Fruit fly (Drosophila melanogaster) whole organism, embryonic: ENCODE measurements around the gene Teh1.

Experiments used
- Bdp1 ChIP-seq: fragments of 200-800 bp; sonication (Bioruptor generic); optimal IDR thresholded peaks from 3 replicates; lab custom pipeline; 2016; ENCODE audit warnings: missing biosample characterization, missing genetic modification characterization
- CG10431 ChIP-seq: fragments of 200-800 bp; sonication (Bioruptor generic); optimal IDR thresholded peaks from 3 replicates; lab custom pipeline; 2018; ENCODE audit warnings: missing biosample characterization, mild to moderate bottlenecking, missing genetic modification characterization
- CG10565 ChIP-seq: fragments of 200-800 bp; sonication (Bioruptor generic); optimal IDR thresholded peaks from 3 replicates; lab custom pipeline; 2016; ENCODE audit warnings: missing biosample characterization, mild to moderate bottlenecking, missing genetic modification characterization
- CG11695 ChIP-seq: fragments of 200-800 bp; sonication (Bioruptor generic); IDR thresholded peaks from 3 replicates; pipeline ENCODE4 v1.3.6; 2022; ENCODE audit warnings: missing biosample characterization, missing genetic modification characterization
- CG12071 ChIP-seq: fragments of 200-800 bp; sonication (Bioruptor generic); optimal IDR thresholded peaks from 3 replicates; lab custom pipeline; 2018; ENCODE audit warnings: missing biosample characterization, mild to moderate bottlenecking, missing genetic modification characterization
- CG13123 ChIP-seq: fragments of 200-800 bp; sonication (Bioruptor generic); optimal IDR thresholded peaks from 2 replicates; lab custom pipeline; 2016; ENCODE audit warnings: missing biosample characterization, missing genetic modification characterization
- CG13775 ChIP-seq: fragments of 200-800 bp; sonication (Bioruptor generic); optimal IDR thresholded peaks from 3 replicates; lab custom pipeline; 2017; ENCODE audit warnings: missing biosample characterization, mild to moderate bottlenecking, missing genetic modification characterization
- CG14014 ChIP-seq: fragments of 200-800 bp; sonication (Bioruptor generic); IDR thresholded peaks from 2 replicates; pipeline ENCODE4 v1.3.6; 2022; ENCODE audit warnings: missing biosample characterization, missing genetic modification characterization
- CG14050 ChIP-seq: fragments of 200-800 bp; sonication (Bioruptor generic); IDR thresholded peaks from 3 replicates; pipeline ENCODE4 v1.3.6; 2022; ENCODE audit warnings: missing biosample characterization, missing genetic modification characterization
- CG14710 ChIP-seq: fragments of 200-800 bp; sonication (Bioruptor generic); optimal IDR thresholded peaks from 3 replicates; lab custom pipeline; 2019; ENCODE audit warnings: missing biosample characterization, mild to moderate bottlenecking, missing genetic modification characterization, moderate library complexity
- CG15269 ChIP-seq: fragments of 200-800 bp; sonication (Bioruptor generic); optimal IDR thresholded peaks from 2 replicates; lab custom pipeline; 2018; ENCODE audit warnings: missing biosample characterization, mild to moderate bottlenecking, missing genetic modification characterization, moderate library complexity
- CG15479 ChIP-seq: fragments of 200-800 bp; sonication (Bioruptor generic); optimal IDR thresholded peaks from 3 replicates; lab custom pipeline; 2019; ENCODE audit warnings: missing biosample characterization, mild to moderate bottlenecking, missing genetic modification characterization, moderate library complexity
- CG1647 ChIP-seq: fragments of 200-800 bp; sonication (Bioruptor generic); optimal IDR thresholded peaks from 3 replicates; lab custom pipeline; 2016; ENCODE audit warnings: missing biosample characterization, missing genetic modification characterization
- CG2678 ChIP-seq: fragments of 200-800 bp; sonication (Bioruptor generic); optimal IDR thresholded peaks from 3 replicates; lab custom pipeline; 2019; ENCODE audit warnings: missing biosample characterization, mild to moderate bottlenecking, missing genetic modification characterization, moderate library complexity
- CG3281 ChIP-seq: fragments of 200-800 bp; sonication (Bioruptor generic); optimal IDR thresholded peaks from 3 replicates; lab custom pipeline; 2017; ENCODE audit warnings: missing biosample characterization, mild to moderate bottlenecking, missing genetic modification characterization
- CG3726 ChIP-seq: fragments of 200-800 bp; sonication (Bioruptor generic); IDR thresholded peaks from 3 replicates; pipeline ENCODE4, ENCODE4 v1.3.6; 2022; ENCODE audit warnings: missing biosample characterization, missing genetic modification characterization
- CG4820 ChIP-seq: fragments of 200-800 bp; sonication (Bioruptor generic); optimal IDR thresholded peaks from 3 replicates; lab custom pipeline; 2016; ENCODE audit warnings: missing biosample characterization, missing genetic modification characterization
- CG6765 ChIP-seq: fragments of 200-800 bp; sonication (Bioruptor generic); optimal IDR thresholded peaks from 3 replicates; lab custom pipeline; 2017; ENCODE audit warnings: missing biosample characterization, mild to moderate bottlenecking, missing genetic modification characterization
- CG8089 ChIP-seq: fragments of 200-800 bp; sonication (Bioruptor generic); optimal IDR thresholded peaks from 3 replicates; lab custom pipeline; 2016; ENCODE audit warnings: missing biosample characterization, missing genetic modification characterization
- D ChIP-seq, 2 experiments: fragments of 200-800 bp in 1 of 2; fragments of >200 bp in 1 of 2; sonication (Bioruptor generic) in 1 of 2; optimal IDR thresholded peaks; 2 replicates in 1 of 2; 3 replicates in 1 of 2; lab custom pipeline; 2017; ENCODE audit warnings: mild to moderate bottlenecking in 1 of 2, missing biosample characterization in 1 of 2, missing genetic modification characterization in 1 of 2, missing genetic modification reagents in 1 of 2
- Dll ChIP-seq: fragments of 200-800 bp; sonication (Bioruptor generic); IDR thresholded peaks from 4 replicates; pipeline ENCODE4 v1.3.6; 2022; ENCODE audit warnings: missing biosample characterization, missing genetic modification characterization; ENCODE audit not compliant: partially characterized antibody
- Eip74EF ChIP-seq, 2 experiments: fragments of 200-800 bp in 1 of 2; fragments of >200 bp in 1 of 2; sonication (Bioruptor generic) in 1 of 2; optimal IDR thresholded peaks; 2 replicates each; lab custom pipeline; 2017 to 2019; ENCODE audit warnings: missing biosample characterization in 2 of 2, missing genetic modification characterization in 2 of 2, mild to moderate bottlenecking in 1 of 2, moderate library complexity in 1 of 2
- GATAe ChIP-seq: fragments of 200-800 bp; sonication (Bioruptor generic); conservative IDR thresholded peaks from 2 replicates; pipeline ENCODE4 v1.3.6; 2022; ENCODE audit warnings: missing biosample characterization, missing genetic modification characterization
- HmgD ChIP-seq: fragments of 200-800 bp; sonication (Bioruptor generic); optimal IDR thresholded peaks from 3 replicates; lab custom pipeline; 2016; ENCODE audit warnings: missing biosample characterization, missing genetic modification characterization
- Hr51 ChIP-seq, 2 experiments: fragments of 200-800 bp; sonication (Bioruptor generic); optimal IDR thresholded peaks; 2 replicates in 1 of 2; 3 replicates in 1 of 2; lab custom pipeline; 2016 to 2018; ENCODE audit warnings: missing biosample characterization in 2 of 2, missing genetic modification characterization in 2 of 2, mild to moderate bottlenecking in 1 of 2, moderate library complexity in 1 of 2
- Kr ChIP-seq: fragments of 200-800 bp; sonication (Bioruptor generic); optimal IDR thresholded peaks from 2 replicates; lab custom pipeline; 2017; ENCODE audit warnings: missing biosample characterization, mild to moderate bottlenecking, missing genetic modification characterization
- Lpt ChIP-seq: fragments of >200 bp; optimal IDR thresholded peaks from 2 replicates; lab custom pipeline; 2018; ENCODE audit warnings: missing biosample characterization, missing genetic modification characterization
- NC2α ChIP-seq: fragments of 200-800 bp; sonication (Bioruptor generic); optimal IDR thresholded peaks from 2 replicates; lab custom pipeline; 2016; ENCODE audit warnings: missing biosample characterization, missing genetic modification characterization
- Ptx1 ChIP-seq: fragments of 200-800 bp; sonication (Bioruptor generic); IDR thresholded peaks from 2 replicates; pipeline ENCODE4 v1.3.6; 2022; ENCODE audit warnings: missing biosample characterization, missing genetic modification characterization
- cad ChIP-seq: fragments of >200 bp; optimal IDR thresholded peaks from 2 replicates; lab custom pipeline; 2017; ENCODE audit warnings: missing biosample characterization, missing genetic modification characterization
- cg ChIP-seq: fragments of 200-800 bp; sonication (Bioruptor generic); optimal IDR thresholded peaks from 3 replicates; lab custom pipeline; 2019; ENCODE audit warnings: missing biosample characterization, mild to moderate bottlenecking, missing genetic modification characterization, moderate library complexity
- crp ChIP-seq, 2 experiments: fragments of 200-800 bp; sonication (Bioruptor generic); optimal IDR thresholded peaks; 2 replicates in 1 of 2; 3 replicates in 1 of 2; lab custom pipeline; 2017; ENCODE audit warnings: missing biosample characterization in 2 of 2, missing genetic modification characterization in 2 of 2, mild to moderate bottlenecking in 1 of 2, moderate library complexity in 1 of 2
- da ChIP-seq: fragments of 200-800 bp; sonication (Bioruptor generic); optimal IDR thresholded peaks from 2 replicates; lab custom pipeline; 2016; ENCODE audit warnings: missing biosample characterization, missing genetic modification characterization
- dan ChIP-seq: fragments of 200-800 bp; sonication (Bioruptor generic); IDR thresholded peaks from 2 replicates; pipeline ENCODE4 v1.3.6; 2022; ENCODE audit warnings: missing biosample characterization, missing genetic modification characterization
- ewg ChIP-seq: fragments of 200-800 bp; sonication (Bioruptor generic); optimal IDR thresholded peaks from 3 replicates; lab custom pipeline; 2017; ENCODE audit warnings: mild to moderate bottlenecking, missing biosample characterization, missing genetic modification reagents, missing genetic modification characterization
- eyg ChIP-seq: fragments of 200-800 bp; sonication (Bioruptor generic); optimal IDR thresholded peaks from 3 replicates; lab custom pipeline; 2016; ENCODE audit warnings: missing biosample characterization, missing genetic modification characterization
- fd96Cb ChIP-seq: fragments of 200-800 bp; sonication (Bioruptor generic); optimal IDR thresholded peaks from 2 replicates; lab custom pipeline; 2018; ENCODE audit warnings: missing biosample characterization, mild to moderate bottlenecking, missing genetic modification characterization, moderate library complexity
- gcm ChIP-seq: fragments of 200-800 bp; sonication (Bioruptor generic); optimal IDR thresholded peaks from 2 replicates; lab custom pipeline; 2019; ENCODE audit warnings: missing biosample characterization, mild to moderate bottlenecking, missing genetic modification characterization, moderate library complexity
- ind ChIP-seq: fragments of 200-800 bp; sonication (Bioruptor generic); optimal IDR thresholded peaks from 3 replicates; lab custom pipeline; 2016; ENCODE audit warnings: missing biosample characterization, missing genetic modification characterization
- kah ChIP-seq: fragments of 200-800 bp; sonication (Bioruptor generic); optimal IDR thresholded peaks from 2 replicates; lab custom pipeline; 2018; ENCODE audit warnings: missing biosample characterization, mild to moderate bottlenecking, missing genetic modification characterization
- lov ChIP-seq, 2 experiments: fragments of 200-800 bp in 1 of 2; fragments of >200 bp in 1 of 2; sonication (Bioruptor generic) in 1 of 2; IDR thresholded peaks in 1 of 2; optimal IDR thresholded peaks in 1 of 2; 2 replicates in 1 of 2; 3 replicates in 1 of 2; pipeline versions ENCODE4 v1.3.6 to Lab custom; 2017 to 2022; ENCODE audit warnings: missing biosample characterization in 1 of 2, missing genetic modification characterization in 1 of 2
- nerfin-1 ChIP-seq: fragments of 200-800 bp; sonication (Bioruptor generic); optimal IDR thresholded peaks from 3 replicates; lab custom pipeline; 2019; ENCODE audit warnings: missing biosample characterization, mild to moderate bottlenecking, missing genetic modification characterization, moderate library complexity
- psq ChIP-seq: fragments of 200-800 bp; sonication (Bioruptor generic); optimal IDR thresholded peaks from 2 replicates; lab custom pipeline; 2017; ENCODE audit warnings: missing biosample characterization, missing genetic modification characterization
- sd ChIP-seq: fragments of 200-800 bp; sonication (Bioruptor generic); optimal IDR thresholded peaks from 3 replicates; lab custom pipeline; 2018; ENCODE audit warnings: missing biosample characterization, mild to moderate bottlenecking, missing genetic modification characterization, moderate library complexity
- sens ChIP-seq: fragments of 200-800 bp; sonication (Bioruptor generic); peaks from one replicate; lab custom pipeline; 2016; ENCODE audit warnings: missing biosample characterization, missing genetic modification characterization
- sim ChIP-seq: fragments of 200-800 bp; sonication (Bioruptor generic); IDR thresholded peaks from 2 replicates; pipeline ENCODE4 v1.3.6; 2022; ENCODE audit warnings: missing biosample characterization, missing genetic modification characterization
- sr ChIP-seq: fragments of 200-800 bp; sonication (Bioruptor generic); IDR thresholded peaks from 3 replicates; pipeline ENCODE4 v1.3.6; 2022; ENCODE audit warnings: missing biosample characterization, missing genetic modification characterization
- tll ChIP-seq, 2 experiments: fragments of 200-800 bp in 1 of 2; fragments of >200 bp in 1 of 2; sonication (Bioruptor generic) in 1 of 2; optimal IDR thresholded peaks; 2 replicates each; lab custom pipeline; 2017 to 2019; ENCODE audit warnings: missing biosample characterization in 2 of 2, missing genetic modification characterization in 2 of 2, mild to moderate bottlenecking in 1 of 2, moderate library complexity in 1 of 2

Gene Teh1

dm6 chr3R:9877153-9878025, 9.5 kb upstream of the Teh1 start:
- TF ChIP-seq da (GFP tag; lab: Kevin White, UChicago) (no peak), Dll (no peak), GATAe (GFP tag; lab: Robert Waterston, UW) (no peak), dan (GFP tag; lab: Robert Waterston, UW) (no peak), tll (GFP tag; optimal IDR thresholded peaks at IDR 0.05; lab: Kevin White, UChicago) (peak in 1 of 2 experiments; percentile 90), Eip74EF (GFP tag; optimal IDR thresholded peaks at IDR 0.05; lab: Kevin White, UChicago) (peak; percentile 60 to 95), CG10565 (GFP tag; lab: Kevin White, UChicago) (no peak), lov (optimal IDR thresholded peaks at IDR 0.05; lab: Kevin White, UChicago) (no peak), lov (GFP tag; IDR thresholded peaks at IDR 0.05; lab: Robert Waterston, UW) (no peak), cad (no peak), Bdp1 (GFP tag; lab: Kevin White, UChicago) (no peak), CG14710 (tag; lab: Kevin White, UChicago) (no peak), CG15269 (no peak), Lpt (GFP tag; lab: Kevin White, UChicago) (no peak), crp (GFP tag; optimal IDR thresholded peaks at IDR 0.05; lab: Kevin White, UChicago) (peak in 1 of 2 experiments; percentile 45), ewg (GFP tag; lab: Kevin White, UChicago) (no peak), CG14014 (no peak), CG11695 (no peak), fd96Cb (tag; lab: Kevin White, UChicago) (no peak), sr (GFP tag; lab: Robert Waterston, UW) (no peak), sim (no peak), CG15479 (GFP tag; lab: Kevin White, UChicago) (peak; percentile 94), nerfin-1 (tag; lab: Kevin White, UChicago) (no peak), CG1647 (no peak), gcm (GFP tag; lab: Kevin White, UChicago) (no peak), Ptx1 (GFP tag; lab: Robert Waterston, UW) (no peak), CG8089 (GFP tag; lab: Kevin White, UChicago) (no peak), kah (GFP tag; lab: Kevin White, UChicago) (no peak), HmgD (GFP tag; lab: Kevin White, UChicago) (no peak), NC2α (GFP tag; lab: Kevin White, UChicago) (no peak), psq (GFP tag; lab: Kevin White, UChicago) (peak; percentile 12), cg (GFP tag; lab: Kevin White, UChicago) (peak; percentile 90), CG3726 (GFP tag; lab: Robert Waterston, UW) (no peak), CG13775 (GFP tag; lab: Kevin White, UChicago) (no peak), eyg (GFP tag; lab: Kevin White, UChicago) (no peak), CG14050 (no peak), CG6765 (GFP tag; lab: Kevin White, UChicago) (peak; percentile 24), ind (GFP tag; lab: Kevin White, UChicago) (no peak), Kr (GFP tag; lab: Kevin White, UChicago) (no peak), CG3281 (no peak), D (optimal IDR thresholded peaks at IDR 0.05; lab: Kevin White, UChicago) (peak; percentile 27), D (GFP tag; optimal IDR thresholded peaks at IDR 0.05; lab: Kevin White, UChicago) (no peak), CG12071 (GFP tag; lab: Kevin White, UChicago) (no peak), sd (peak; percentile 55), Hr51 (GFP tag; optimal IDR thresholded peaks at IDR 0.05; lab: Kevin White, UChicago) (no peak), sens (GFP tag; lab: Kevin White, UChicago) (peak; percentile 85), CG10431 (GFP tag; lab: Kevin White, UChicago) (no peak), CG13123 (GFP tag; lab: Kevin White, UChicago) (no peak), CG4820 (no peak), CG2678 (tag; lab: Kevin White, UChicago) (no peak)
